Worm (Caenorhabditis elegans) whole organism, L2 larva: ENCODE results near the gene fbxa-75.

Source experiments
- mdl-1 ChIP-seq, 2 experiments: fragments of 150-350 bp in 1 of 2; sonication (generic microtip) in 1 of 2; optimal IDR thresholded peaks; 2 replicates each; lab custom pipeline; 2017; ENCODE audit warnings: missing biosample characterization in 2 of 2, missing genetic modification characterization in 2 of 2
- nhr-11 ChIP-seq: fragments of 150-350 bp; optimal IDR thresholded peaks from 2 replicates; lab custom pipeline; 2014; ENCODE audit warnings: missing biosample characterization, missing genetic modification characterization
- nhr-12 ChIP-seq: fragments of 150-350 bp; optimal IDR thresholded peaks from 2 replicates; lab custom pipeline; 2014; ENCODE audit warnings: missing biosample characterization, missing genetic modification characterization
- nhr-6 ChIP-seq: fragments of 150-350 bp; optimal IDR thresholded peaks from 2 replicates; lab custom pipeline; 2014; ENCODE audit warnings: missing biosample characterization, missing genetic modification characterization
- nhr-77 ChIP-seq: fragments of 150-350 bp; optimal IDR thresholded peaks from 2 replicates; lab custom pipeline; 2014; ENCODE audit warnings: missing biosample characterization, missing genetic modification characterization
- skn-1 ChIP-seq: sonication (generic microtip); optimal IDR thresholded peaks from 2 replicates; lab custom pipeline; 2017; ENCODE audit warnings: missing biosample characterization, missing genetic modification characterization
- sma-9 ChIP-seq, 2 experiments: fragments of 150-350 bp in 1 of 2; sonication (generic microtip) in 1 of 2; optimal IDR thresholded peaks; 2 replicates each; lab custom pipeline; 2014 to 2016; ENCODE audit warnings: missing genetic modification characterization in 2 of 2, mild to moderate bottlenecking in 1 of 2, missing biosample characterization in 1 of 2, missing compliant biosample characterization in 1 of 2, missing genetic modification reagents in 1 of 2, moderate library complexity in 1 of 2
- unc-55 ChIP-seq: fragments of 150-350 bp; sonication (generic microtip); optimal IDR thresholded peaks from 3 replicates; lab custom pipeline; 2014; ENCODE audit warnings: missing biosample characterization, missing genetic modification reagents, missing genetic modification characterization
- unc-62 ChIP-seq: fragments of 150-350 bp; optimal IDR thresholded peaks from 2 replicates; lab custom pipeline; 2014; ENCODE audit warnings: missing biosample characterization, missing genetic modification reagents, missing genetic modification characterization

- TF ChIP-seq nhr-77 (tag; lab: Kevin White, UChicago): no peak
- no peak for TF ChIP-seq nhr-6 (tag; lab: Kevin White, UChicago)
- TF ChIP-seq mdl-1 (tag; optimal IDR thresholded peaks at IDR 0.05; lab: Kevin White, UChicago): no peak
- TF ChIP-seq nhr-12 (tag; lab: Kevin White, UChicago): no peak
- no peak for TF ChIP-seq skn-1 (tag; lab: Kevin White, UChicago)
- no peak for TF ChIP-seq unc-62 (GFP tag; lab: Kevin White, UChicago)
- TF ChIP-seq nhr-11 (tag; lab: Kevin White, UChicago): no peak
- TF ChIP-seq sma-9 (GFP tag; optimal IDR thresholded peaks at IDR 0.05; lab: Kevin White, UChicago): no peak
- TF ChIP-seq sma-9 (tag; optimal IDR thresholded peaks at IDR 0.05; lab: Kevin White, UChicago): no peak
- TF ChIP-seq unc-55 (GFP tag; lab: Kevin White, UChicago): no peak
Observed at ce11 chrIII:1271378-1271926, 32.1 kb upstream of the fbxa-75 start, which contains the start of gene fbxa-31.
